Worm (Caenorhabditis elegans) whole organism, late embryonic: ENCODE results near the gene Y66C5A.1.

ENCODE experiments used
- T23F11.4 ChIP-seq: fragments of 200-800 bp; sonication (Bioruptor generic); optimal IDR thresholded peaks from 2 replicates; lab custom pipeline; 2018; ENCODE audit warnings: mild to moderate bottlenecking, missing genetic modification characterization, missing compliant biosample characterization
- ama-1 ChIP-seq: fragments of 150-350 bp; optimal IDR thresholded peaks from 2 replicates; lab custom pipeline; 2014
- elt-2 ChIP-seq: sonication (generic microtip); optimal IDR thresholded peaks from 2 replicates; lab custom pipeline; 2016; ENCODE audit warnings: missing genetic modification reagents, missing genetic modification characterization, missing compliant biosample characterization
- fkh-10 ChIP-seq: fragments of 150-350 bp; optimal IDR thresholded peaks from 2 replicates; lab custom pipeline; 2014; ENCODE audit warnings: missing biosample characterization, missing genetic modification reagents, missing genetic modification characterization
- fkh-6 ChIP-seq: sonication (generic microtip); optimal IDR thresholded peaks from 2 replicates; lab custom pipeline; 2016; ENCODE audit warnings: missing genetic modification characterization, missing compliant biosample characterization
- npax-4 ChIP-seq: sonication (generic microtip); optimal IDR thresholded peaks from 2 replicates; lab custom pipeline; 2016; ENCODE audit warnings: missing genetic modification characterization, missing compliant biosample characterization

- TF ChIP-seq npax-4 (tag; lab: Kevin White, UChicago) (no peak), fkh-10 (GFP tag; lab: Kevin White, UChicago) (no peak), elt-2 (tag; lab: Kevin White, UChicago) (no peak), ama-1 (lab: Kevin White, UChicago) (no peak), T23F11.4 (GFP tag; lab: Kevin White, UChicago) (no peak), fkh-6 (tag; lab: Kevin White, UChicago) (no peak)
Observed at ce11 chrX:14469284-14469683, 14.0 kb upstream of the Y66C5A.1 start, which contains the start of gene M163.9.
